Worm (Caenorhabditis elegans): ENCODE measurements around the gene W02A2.5.

Gene W02A2.5

ce11 chrIV:13371699-13372098 is 29.0 kb downstream of the W02A2.5 start, which contains the start of gene Y62E10A.6:
Gene Y62E10A.6, plus strand, starts transcription at chrIV:13371999.
- TF ChIP-seq pqm-1 (tag; optimal IDR thresholded peaks at IDR 0.05) = no peak
- TF ChIP-seq T26A8.4 (GFP tag; IDR thresholded peaks at IDR 0.05) = no peak
- 0 out of 2 replicates have a peak, but pooled peaks have one; percentile 20 for TF ChIP-seq Y48G9A.11 (GFP tag; IDR thresholded peaks at IDR 0.05)
- TF ChIP-seq lin-38 (GFP tag; IDR thresholded peaks at IDR 0.05) = 0 out of 2 replicates have a peak, but pooled peaks have one; percentile 13
- TF ChIP-seq unc-62 (GFP tag; optimal IDR thresholded peaks at IDR 0.05 in 1 of 2) = no peak
- TF ChIP-seq unc-62 (tag; optimal IDR thresholded peaks at IDR 0.05) = no peak
- TF ChIP-seq lir-3 (tag; optimal IDR thresholded peaks at IDR 0.05) = no peak
- no peak for TF ChIP-seq sdz-12 (GFP tag; optimal IDR thresholded peaks at IDR 0.05)
- no peak for TF ChIP-seq mdt-29 (GFP tag; IDR thresholded peaks at IDR 0.05)
- TF ChIP-seq lsy-2 (tag; optimal IDR thresholded peaks at IDR 0.05) = no peak
- TF ChIP-seq mep-1 (tag; optimal IDR thresholded peaks at IDR 0.05) = no peak

ce11 chrIV:13374918-13375317 is 32.3 kb downstream of the W02A2.5 start:
- TF ChIP-seq fkh-10 (GFP tag; optimal IDR thresholded peaks at IDR 0.05) (no peak), lsy-2 (tag; optimal IDR thresholded peaks at IDR 0.05) (no peak), jun-1 (tag; optimal IDR thresholded peaks at IDR 0.05) (no peak), F26F4.8 (GFP tag; conservative IDR thresholded peaks at IDR 0.05) (no peak), nhr-48 (tag; optimal IDR thresholded peaks at IDR 0.05) (no peak), lin-13 (GFP tag; optimal IDR thresholded peaks at IDR 0.05) (no peak), spr-1 (tag; optimal IDR thresholded peaks at IDR 0.05) (no peak), Y5F2A.4 (GFP tag; optimal IDR thresholded peaks at IDR 0.05) (no peak), skn-1 (tag; optimal IDR thresholded peaks at IDR 0.05) (no peak), mep-1 (tag; optimal IDR thresholded peaks at IDR 0.05) (no peak), nhr-111 (GFP tag; optimal IDR thresholded peaks at IDR 0.05) (no peak), ztf-7 (tag; optimal IDR thresholded peaks at IDR 0.05) (no peak), php-3 (GFP tag; IDR thresholded peaks at IDR 0.05) (no peak)

ce11 chrIV:13377716-13378115 is 35.1 kb downstream of the W02A2.5 start, which contains the start of gene mau-8:
Gene mau-8, plus strand, starts transcription at chrIV:13378016.
- TF ChIP-seq duxl-1 (tag; optimal IDR thresholded peaks at IDR 0.05; ENCODE audit: poor library complexity) = no peak
- no peak for TF ChIP-seq dpl-1 (GFP tag; optimal IDR thresholded peaks at IDR 0.05)
- no peak for TF ChIP-seq nhr-77 (tag; optimal IDR thresholded peaks at IDR 0.05)
- no peak for TF ChIP-seq egl-43 (GFP tag; IDR thresholded peaks at IDR 0.05)
- no peak for TF ChIP-seq hlh-11 (tag; optimal IDR thresholded peaks at IDR 0.05)
- TF ChIP-seq Y75B8A.6 (GFP tag; IDR thresholded peaks at IDR 0.05) = no peak
- TF ChIP-seq zfp-2 (tag; optimal IDR thresholded peaks at IDR 0.05) = no peak
- TF ChIP-seq vab-7 (GFP tag; IDR thresholded peaks at IDR 0.05) = no peak
- TF ChIP-seq ceh-32 (tag; optimal IDR thresholded peaks at IDR 0.05; ENCODE audit: poor library complexity) = no peak
- TF ChIP-seq arid-1 (GFP tag; conservative IDR thresholded peaks at IDR 0.05) = no peak
- no peak for TF ChIP-seq spr-1 (tag; optimal IDR thresholded peaks at IDR 0.05)
- TF ChIP-seq lim-7 (GFP tag; IDR thresholded peaks at IDR 0.05) = no peak
- no peak for TF ChIP-seq ztf-7 (tag; optimal IDR thresholded peaks at IDR 0.05)

ce11 chrIV:13380506-13380905 is 37.9 kb downstream of the W02A2.5 start:
- TF ChIP-seq zfp-3 (GFP tag; conservative IDR thresholded peaks at IDR 0.05) = no peak
- TF ChIP-seq lin-38 (GFP tag; IDR thresholded peaks at IDR 0.05) = no peak
- TF ChIP-seq mep-1 (tag; optimal IDR thresholded peaks at IDR 0.05) = no peak
- no peak for TF ChIP-seq saeg-2 (GFP tag; IDR thresholded peaks at IDR 0.05)
- TF ChIP-seq fkh-10 (GFP tag; optimal IDR thresholded peaks at IDR 0.05) = no peak
- TF ChIP-seq ceh-20 (GFP tag; IDR thresholded peaks at IDR 0.05) = no peak
- TF ChIP-seq nhr-41 (GFP tag; IDR thresholded peaks at IDR 0.05) = no peak
- no peak for TF ChIP-seq dpl-1 (GFP tag; optimal IDR thresholded peaks at IDR 0.05)

Measured in whole organism, L4 larva.